Worm (Caenorhabditis elegans): ENCODE data around the gene fbxa-26.
A peak's percentile ranks its signal among the peaks of the same experiment; 100 is the strongest.
"Not testable (repeated sequence)": the region's sequence is repeated elsewhere in the genome, so short reads cannot be mapped to it uniquely, and the experiment has no call there.

The fbxa-26 gene

ce11 chrIII:1384092-1384491 lies 41.8 kb upstream of the fbxa-26 start, which contains the start of the genes fbxa-138 and Y82E9BR.5:
Gene fbxa-138, minus strand, starts transcription at chrIII:1384252.
Gene Y82E9BR.5, plus strand, starts transcription at chrIII:1384370.
- TF ChIP-seq C16A3.4 (tag; optimal IDR thresholded peaks at IDR 0.05) (no peak), lin-13 (GFP tag; optimal IDR thresholded peaks at IDR 0.05) (no peak), elt-2 (tag; optimal IDR thresholded peaks at IDR 0.05) (peak; percentile 70), sptf-1 (tag; optimal IDR thresholded peaks at IDR 0.05) (no peak), ztf-11 (tag; optimal IDR thresholded peaks at IDR 0.05) (no peak), F16B12.6 (tag; optimal IDR thresholded peaks at IDR 0.05) (no peak), nhr-71 (tag; optimal IDR thresholded peaks at IDR 0.05) (no peak), tlp-1 (tag; optimal IDR thresholded peaks at IDR 0.05) (peak; percentile 17)

ce11 chrIII:1383483-1383882 lies 41.2 kb upstream of the fbxa-26 start:
- TF ChIP-seq pqm-1 (tag; optimal IDR thresholded peaks at IDR 0.05) (no peak), unc-130 (tag; optimal IDR thresholded peaks at IDR 0.05) (no peak), fkh-4 (tag; optimal IDR thresholded peaks at IDR 0.05; ENCODE audit: borderline replicate concordance) (no peak), rnt-1 (tag; optimal IDR thresholded peaks at IDR 0.05) (no peak), nhr-19 (GFP tag; conservative IDR thresholded peaks at IDR 0.05) (no peak), pag-3 (tag; optimal IDR thresholded peaks at IDR 0.05; ENCODE audit: borderline replicate concordance, insufficient read depth) (no peak), nhr-237 (tag; optimal IDR thresholded peaks at IDR 0.05) (no peak), hpl-2 (GFP tag; optimal IDR thresholded peaks at IDR 0.05) (no peak), C16A3.4 (tag; optimal IDR thresholded peaks at IDR 0.05) (no peak), pax-3 (tag; optimal IDR thresholded peaks at IDR 0.05) (no peak), efl-3 (GFP tag; optimal IDR thresholded peaks at IDR 0.05) (no peak), lsy-2 (tag; optimal IDR thresholded peaks at IDR 0.05) (no peak), ceh-63 (GFP tag; optimal IDR thresholded peaks at IDR 0.05) (no peak), unc-62 (GFP tag; optimal IDR thresholded peaks at IDR 0.05) (no peak), tbx-2 (tag; optimal IDR thresholded peaks at IDR 0.05) (no peak)

- TF ChIP-seq lin-35 (GFP tag; optimal IDR thresholded peaks at IDR 0.05) (no peak), efl-1 (optimal IDR thresholded peaks at IDR 0.05) (no peak), efl-1 (GFP tag; optimal IDR thresholded peaks at IDR 0.05 in 1 of 2) (peak in 1 of 2 experiments; percentile 52)
These were observed 38.4 kb upstream of the fbxa-26 start, which contains the start of the genes pals-21 and Y82E9BR.6 for ce11 chrIII:1380535-1381274. Gene pals-21, minus strand, starts transcription at chrIII:1380635. Gene Y82E9BR.6, plus strand, starts transcription at chrIII:1381224.

- not testable (repeated sequence) for TF ChIP-seq isw-1 (GFP tag; IDR thresholded peaks at IDR 0.05); pag-3 (tag; optimal IDR thresholded peaks at IDR 0.05; ENCODE audit: borderline replicate concordance, insufficient read depth); nhr-85 (tag)
These were observed 35.6 kb upstream of the fbxa-26 start, which contains the start of gene pals-40 for ce11 chrIII:1377903-1378302. Gene pals-40, minus strand, starts transcription at chrIII:1378003.

ce11 chrIII:1375491-1375890 lies 33.2 kb upstream of the fbxa-26 start, which contains the start of gene Y82E9BR.10:
Gene Y82E9BR.10, minus strand, starts transcription at chrIII:1375591.
- TF ChIP-seq egl-13, ceh-90, rnt-1 (tag; optimal IDR thresholded peaks at IDR 0.05): not testable (repeated sequence)

ce11 chrIII:1374355-1374807 lies 32.1 kb upstream of the fbxa-26 start, which contains the start of gene Y82E9BR.20:
Gene Y82E9BR.20, plus strand, starts transcription at chrIII:1374405.
- TF ChIP-seq mep-1 (tag; optimal IDR thresholded peaks at IDR 0.05): no peak
- TF ChIP-seq efl-1 (optimal IDR thresholded peaks at IDR 0.05): no peak
- peak in 1 of 2 experiments; percentile 13 for TF ChIP-seq efl-1 (GFP tag; optimal IDR thresholded peaks at IDR 0.05 in 1 of 2)
